Fruit fly (Drosophila melanogaster) whole organism, pupa: Measurements from ENCODE around the gene CG15387.

Experiments
- CG10348 ChIP-seq: fragments of 200-800 bp; sonication (Bioruptor generic); IDR thresholded peaks from 2 replicates; pipeline ENCODE4 v1.3.6; 2022; ENCODE audit warnings: missing biosample characterization, missing genetic modification characterization
- CG12605 ChIP-seq: fragments of 200-800 bp; sonication (Bioruptor generic); IDR thresholded peaks from 2 replicates; pipeline ENCODE4 v1.3.6; 2022; ENCODE audit warnings: missing biosample characterization, missing genetic modification characterization
- CG13204 ChIP-seq: fragments of 200-800 bp; sonication (Bioruptor generic); optimal IDR thresholded peaks from 2 replicates; lab custom pipeline; 2018; ENCODE audit warnings: missing biosample characterization, mild to moderate bottlenecking, missing genetic modification characterization, moderate library complexity
- CG14655 ChIP-seq: fragments of 200-800 bp; sonication (Bioruptor generic); optimal IDR thresholded peaks from 3 replicates; lab custom pipeline; 2017; ENCODE audit warnings: mild to moderate bottlenecking, missing biosample characterization, missing genetic modification reagents, missing genetic modification characterization
- CG15710 ChIP-seq: fragments of 200-800 bp; sonication (Bioruptor generic); optimal IDR thresholded peaks from 2 replicates; lab custom pipeline; 2018; ENCODE audit warnings: missing biosample characterization, mild to moderate bottlenecking, missing genetic modification characterization, moderate library complexity
- CG17806 ChIP-seq: fragments of 200-800 bp; sonication (Bioruptor generic); optimal IDR thresholded peaks from 2 replicates; lab custom pipeline; 2018; ENCODE audit warnings: missing biosample characterization, mild to moderate bottlenecking, missing genetic modification characterization, moderate library complexity
- CG32121 ChIP-seq: fragments of 200-800 bp; sonication (Bioruptor generic); IDR thresholded peaks from 2 replicates; pipeline ENCODE4 v1.3.6; 2022; ENCODE audit warnings: missing biosample characterization, missing genetic modification characterization
- CG34367 ChIP-seq: fragments of 200-800 bp; sonication (Bioruptor generic); optimal IDR thresholded peaks from 2 replicates; lab custom pipeline; 2018; ENCODE audit warnings: missing biosample characterization, mild to moderate bottlenecking, missing genetic modification characterization
- CG4496 ChIP-seq: fragments of 200-800 bp; sonication (Bioruptor generic); IDR thresholded peaks from 3 replicates; pipeline ENCODE4 v1.3.6; 2022; ENCODE audit warnings: missing biosample characterization, missing genetic modification characterization
- CG8159 ChIP-seq: fragments of 200-800 bp; sonication (Bioruptor generic); optimal IDR thresholded peaks from 3 replicates; lab custom pipeline; 2018; ENCODE audit warnings: missing biosample characterization, mild to moderate bottlenecking, missing genetic modification characterization, moderate library complexity
- CG8301 ChIP-seq: fragments of 200-800 bp; sonication (Bioruptor generic); optimal IDR thresholded peaks from 2 replicates; lab custom pipeline; 2018; ENCODE audit warnings: missing biosample characterization, mild to moderate bottlenecking, missing genetic modification characterization
- CG9948 ChIP-seq: fragments of 200-800 bp; sonication (Bioruptor generic); optimal IDR thresholded peaks from 2 replicates; lab custom pipeline; 2018; ENCODE audit warnings: missing biosample characterization, mild to moderate bottlenecking, missing genetic modification characterization, moderate library complexity
- D1 ChIP-seq: fragments of 200-800 bp; sonication (Bioruptor generic); optimal IDR thresholded peaks from 2 replicates; lab custom pipeline; 2018; ENCODE audit warnings: missing biosample characterization, mild to moderate bottlenecking, missing genetic modification characterization, moderate library complexity
- EcR ChIP-seq: fragments of 200-800 bp; sonication (Bioruptor generic); optimal IDR thresholded peaks from 3 replicates; lab custom pipeline; 2019; ENCODE audit warnings: missing biosample characterization, missing genetic modification characterization, mild to moderate bottlenecking, moderate library complexity, missing genetic modification reagents
- Ets98B ChIP-seq: fragments of 200-800 bp; sonication (Bioruptor generic); IDR thresholded peaks from 2 replicates; pipeline ENCODE4 v1.3.6; 2022; ENCODE audit warnings: missing biosample characterization, missing genetic modification characterization
- Pif1A ChIP-seq: fragments of 200-800 bp; sonication (Bioruptor generic); optimal IDR thresholded peaks from 3 replicates; lab custom pipeline; 2016; ENCODE audit warnings: missing biosample characterization, missing genetic modification characterization
- Pif1B ChIP-seq: fragments of 200-800 bp; sonication (Bioruptor generic); optimal IDR thresholded peaks from 3 replicates; lab custom pipeline; 2016; ENCODE audit warnings: missing biosample characterization, missing genetic modification characterization
- Snoo ChIP-seq: fragments of 200-800 bp; sonication (Bioruptor generic); optimal IDR thresholded peaks from 3 replicates; lab custom pipeline; 2017; ENCODE audit warnings: missing biosample characterization, mild to moderate bottlenecking, missing genetic modification characterization, inconsistent platforms
- fd96Ca ChIP-seq: fragments of 200-800 bp; sonication (Bioruptor generic); IDR thresholded peaks from 3 replicates; pipeline ENCODE4 v1.3.6; 2022; ENCODE audit warnings: missing biosample characterization, missing genetic modification characterization
- gl ChIP-seq: fragments of 200-800 bp; sonication (Bioruptor generic); optimal IDR thresholded peaks from 2 replicates; lab custom pipeline; 2018; ENCODE audit warnings: missing biosample characterization, mild to moderate bottlenecking, missing genetic modification characterization
- rn ChIP-seq: fragments of 200-800 bp; sonication (Bioruptor generic); IDR thresholded peaks from 2 replicates; pipeline ENCODE4 v1.3.6; 2022; ENCODE audit warnings: missing biosample characterization, missing genetic modification characterization

CG15387 gene

dm6 chr2L:2178810-2179143 is 47.3 kb downstream of the CG15387 start:
- TF ChIP-seq Ets98B (peak; percentile 19), CG9948 (tag; lab: Kevin White, UChicago) (no peak), EcR (no peak), CG8159 (tag; lab: Kevin White, UChicago) (no peak), CG4496 (GFP tag; lab: Robert Waterston, UW) (peak; percentile 49), D1 (tag; lab: Kevin White, UChicago) (no peak), CG15710 (tag; lab: Kevin White, UChicago) (no peak), CG13204 (no peak), CG12605 (0 out of 2 replicates have a peak, but pooled peaks have one; percentile 23), CG17806 (tag; lab: Kevin White, UChicago) (no peak), CG32121 (GFP tag; lab: Robert Waterston, UW) (no peak), Pif1B (GFP tag; lab: Kevin White, UChicago) (no peak)

dm6 chr2L:2177969-2178809 is 47.9 kb downstream of the CG15387 start, which contains the start of gene aop:
Gene aop (minus strand): TSS chr2L:2178754.
- TF ChIP-seq CG32121 (GFP tag; lab: Robert Waterston, UW) (no peak), Ets98B (no peak), rn (0 out of 2 replicates have a peak, but pooled peaks have one; percentile 36), gl (peak; percentile 22), CG12605 (no peak), CG10348 (GFP tag; lab: Robert Waterston, UW) (no peak), CG14655 (GFP tag; lab: Kevin White, UChicago) (peak; percentile 30), CG13204 (peak; percentile 57), CG9948 (tag; lab: Kevin White, UChicago) (peak; percentile 5), Snoo (tag; lab: Kevin White, UChicago) (peak; percentile 30), CG34367 (tag; lab: Kevin White, UChicago) (peak; percentile 42), CG8301 (peak; percentile 10), EcR (peak; percentile 77), CG15710 (tag; lab: Kevin White, UChicago) (no peak), CG8159 (tag; lab: Kevin White, UChicago) (peak; percentile 24), Pif1A (GFP tag; lab: Kevin White, UChicago) (peak; percentile 38), fd96Ca (GFP tag; lab: Robert Waterston, UW) (no peak; the same call in 2 of the 3 replicates), CG17806 (tag; lab: Kevin White, UChicago) (no peak), Pif1B (GFP tag; lab: Kevin White, UChicago) (peak; percentile 44), D1 (tag; lab: Kevin White, UChicago) (no peak), CG4496 (GFP tag; lab: Robert Waterston, UW) (0 out of 3 replicates have a peak, but pooled peaks have one; percentile 23)

- TF ChIP-seq CG8301: peak; percentile 50
- peak; percentile 64 for TF ChIP-seq Pif1B (GFP tag; lab: Kevin White, UChicago)
- TF ChIP-seq CG12605: no peak
- TF ChIP-seq D1 (tag; lab: Kevin White, UChicago): no peak
- peak; percentile 41 for TF ChIP-seq CG17806 (tag; lab: Kevin White, UChicago)
- TF ChIP-seq Ets98B: no peak
- TF ChIP-seq gl: no peak
- TF ChIP-seq CG8159 (tag; lab: Kevin White, UChicago): peak; percentile 66
- TF ChIP-seq CG9948 (tag; lab: Kevin White, UChicago): peak; percentile 42
- peak; percentile 41 for TF ChIP-seq CG34367 (tag; lab: Kevin White, UChicago)
- peak; percentile 75 for TF ChIP-seq Snoo (tag; lab: Kevin White, UChicago)
- no peak for TF ChIP-seq EcR
- TF ChIP-seq fd96Ca (GFP tag; lab: Robert Waterston, UW): no peak
- TF ChIP-seq CG4496 (GFP tag; lab: Robert Waterston, UW): peak; percentile 69; the same call in 2 of the 3 replicates
- no peak for TF ChIP-seq CG10348 (GFP tag; lab: Robert Waterston, UW)
- peak; percentile 58 for TF ChIP-seq CG14655 (GFP tag; lab: Kevin White, UChicago)
- no peak for TF ChIP-seq CG13204
- peak; percentile 45 for TF ChIP-seq CG15710 (tag; lab: Kevin White, UChicago)
- TF ChIP-seq CG32121 (GFP tag; lab: Robert Waterston, UW): no peak
- peak; percentile 33; the same call in 1 of the 2 replicates for TF ChIP-seq rn
- TF ChIP-seq Pif1A (GFP tag; lab: Kevin White, UChicago): peak; percentile 68
Measured at dm6 chr2L:2177312-2177968, 48.7 kb downstream of the CG15387 start.

DNA sequence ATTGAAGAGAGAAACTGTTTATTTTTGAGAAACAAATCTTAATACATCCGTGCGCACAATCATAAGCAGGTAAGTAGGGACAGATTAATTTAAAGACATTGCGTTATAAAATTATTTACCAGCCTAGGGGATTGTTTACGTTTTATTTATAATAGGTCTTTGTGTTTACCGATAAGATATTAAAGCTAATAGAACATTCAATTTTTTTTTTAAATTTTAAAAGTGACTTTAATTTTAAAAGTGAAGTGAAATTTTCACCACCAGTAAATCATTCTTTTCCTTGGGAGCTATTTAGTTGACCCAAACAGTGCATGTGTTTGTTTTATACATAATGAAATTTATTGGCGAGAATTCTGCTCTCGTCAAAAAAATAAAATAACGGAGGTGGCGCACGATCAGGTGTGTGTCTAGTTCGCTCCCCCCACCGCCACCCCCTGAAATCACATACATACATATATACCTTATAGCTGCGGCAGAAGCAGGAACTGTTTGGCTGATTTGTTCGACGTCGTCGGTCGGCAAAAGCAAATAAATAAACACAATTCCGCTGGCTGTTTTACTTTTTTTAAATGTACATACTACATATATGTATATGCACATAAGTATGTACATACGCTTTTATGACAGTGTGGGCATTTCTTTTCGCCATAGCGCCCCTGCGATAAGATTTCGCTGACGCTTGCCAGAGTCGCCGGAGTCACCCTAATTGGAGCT is 50.0 kb downstream of the CG15387 start:
- peak; percentile 63 for TF ChIP-seq CG14655 (GFP tag; lab: Kevin White, UChicago)
- TF ChIP-seq CG10348 (GFP tag; lab: Robert Waterston, UW): no peak
- TF ChIP-seq CG4496 (GFP tag; lab: Robert Waterston, UW): peak; percentile 44; the same call in 2 of the 3 replicates
- TF ChIP-seq CG34367 (tag; lab: Kevin White, UChicago): peak; percentile 38
- TF ChIP-seq CG12605: peak; percentile 73
- TF ChIP-seq CG9948 (tag; lab: Kevin White, UChicago): peak; percentile 46
- TF ChIP-seq rn: no peak
- no peak for TF ChIP-seq EcR
- peak; percentile 17; the same call in 1 of the 3 replicates for TF ChIP-seq fd96Ca (GFP tag; lab: Robert Waterston, UW)
- peak; percentile 60 for TF ChIP-seq Pif1B (GFP tag; lab: Kevin White, UChicago)
- TF ChIP-seq CG17806 (tag; lab: Kevin White, UChicago): peak; percentile 33
- peak; percentile 45 for TF ChIP-seq CG32121 (GFP tag; lab: Robert Waterston, UW)
- peak; percentile 52 for TF ChIP-seq CG15710 (tag; lab: Kevin White, UChicago)
- peak; percentile 20 for TF ChIP-seq Snoo (tag; lab: Kevin White, UChicago)
- peak; percentile 60 for TF ChIP-seq CG13204
- peak; percentile 46 for TF ChIP-seq CG8301
- peak; percentile 49 for TF ChIP-seq D1 (tag; lab: Kevin White, UChicago)
- TF ChIP-seq gl: peak; percentile 56
- TF ChIP-seq Ets98B: peak; percentile 23; the same call in 1 of the 2 replicates
- peak; percentile 53 for TF ChIP-seq Pif1A (GFP tag; lab: Kevin White, UChicago)
- peak; percentile 73 for TF ChIP-seq CG8159 (tag; lab: Kevin White, UChicago)
- TF ChIP-seq, all 21 proteins: peak for 18
